Fruit fly (Drosophila melanogaster) whole organism, prepupa: ENCODE measurements around the gene CG5281.

ENCODE experiments used
- CG11762 ChIP-seq: fragments of 200-800 bp; sonication (Bioruptor generic); optimal IDR thresholded peaks from 3 replicates; lab custom pipeline; 2016; ENCODE audit warnings: missing biosample characterization, missing genetic modification characterization; ENCODE audit not compliant: insufficient read depth
- CG15336 ChIP-seq: fragments of 200-800 bp; sonication (Bioruptor generic); IDR thresholded peaks from 2 replicates; pipeline ENCODE4 v1.3.6; 2022; ENCODE audit warnings: missing biosample characterization, missing genetic modification characterization
- CG16779 ChIP-seq: fragments of 200-800 bp; sonication (Bioruptor generic); optimal IDR thresholded peaks from 3 replicates; lab custom pipeline; 2017; ENCODE audit warnings: missing biosample characterization, mild to moderate bottlenecking, missing genetic modification characterization
- CG3032 ChIP-seq: fragments of 200-800 bp; optimal IDR thresholded peaks from 2 replicates; lab custom pipeline; 2019; ENCODE audit warnings: missing biosample characterization, mild to moderate bottlenecking, missing genetic modification characterization, moderate library complexity
- CG32006 ChIP-seq: fragments of 200-800 bp; sonication (Bioruptor generic); optimal IDR thresholded peaks from 3 replicates; lab custom pipeline; 2017; ENCODE audit warnings: missing biosample characterization, mild to moderate bottlenecking, missing genetic modification characterization
- CG4318 ChIP-seq: fragments of 200-800 bp; sonication (Bioruptor generic); optimal IDR thresholded peaks from 3 replicates; lab custom pipeline; 2017; ENCODE audit warnings: missing biosample characterization, mild to moderate bottlenecking, missing genetic modification characterization
- CG6163 ChIP-seq: fragments of 200-800 bp; sonication (Bioruptor generic); IDR thresholded peaks from 3 replicates; pipeline ENCODE4 v1.3.6; 2022; ENCODE audit warnings: missing biosample characterization, missing genetic modification characterization
- CG8119 ChIP-seq: fragments of 200-800 bp; sonication (Bioruptor generic); IDR thresholded peaks from 3 replicates; pipeline ENCODE4 v1.3.6; 2022; ENCODE audit warnings: missing biosample characterization, missing genetic modification characterization
- Eip78C ChIP-seq: fragments of 200-800 bp; sonication (Bioruptor generic); peaks from one replicate; lab custom pipeline; 2016; ENCODE audit warnings: missing biosample characterization, missing genetic modification characterization
- Ets21C ChIP-seq: fragments of 200-800 bp; sonication (Bioruptor generic); optimal IDR thresholded peaks from 3 replicates; lab custom pipeline; 2016; ENCODE audit warnings: missing biosample characterization, missing genetic modification characterization
- Ets96B ChIP-seq: fragments of 200-800 bp; optimal IDR thresholded peaks from 2 replicates; lab custom pipeline; 2019; ENCODE audit warnings: missing biosample characterization, mild to moderate bottlenecking, missing genetic modification characterization, moderate library complexity
- Hr39 ChIP-seq: fragments of 200-800 bp; sonication (Bioruptor generic); optimal IDR thresholded peaks from 2 replicates; lab custom pipeline; 2016; ENCODE audit warnings: missing biosample characterization, missing genetic modification characterization
- Hr4 ChIP-seq: fragments of 200-800 bp; sonication (Bioruptor generic); optimal IDR thresholded peaks from 3 replicates; lab custom pipeline; 2016; ENCODE audit warnings: missing biosample characterization, missing genetic modification characterization
- Lpt ChIP-seq: fragments of 200-800 bp; sonication (Bioruptor generic); optimal IDR thresholded peaks from 3 replicates; lab custom pipeline; 2016; ENCODE audit warnings: missing biosample characterization, missing genetic modification characterization
- OdsH ChIP-seq: fragments of 200-800 bp; sonication (Bioruptor generic); optimal IDR thresholded peaks from 3 replicates; lab custom pipeline; 2016; ENCODE audit warnings: missing biosample characterization, missing genetic modification characterization
- Smox ChIP-seq: fragments of 200-800 bp; sonication (Bioruptor generic); optimal IDR thresholded peaks from 3 replicates; lab custom pipeline; 2016; ENCODE audit warnings: missing biosample characterization, missing genetic modification characterization
- acj6 ChIP-seq: fragments of 200-800 bp; sonication (Bioruptor generic); optimal IDR thresholded peaks from 3 replicates; lab custom pipeline; 2016; ENCODE audit warnings: missing biosample characterization, missing genetic modification characterization
- cyc ChIP-seq: fragments of 200-800 bp; sonication (Bioruptor generic); optimal IDR thresholded peaks from 3 replicates; lab custom pipeline; 2016; ENCODE audit warnings: missing biosample characterization, missing genetic modification characterization
- dac ChIP-seq: fragments of 200-800 bp; sonication (Bioruptor generic); optimal IDR thresholded peaks from 2 replicates; lab custom pipeline; 2017; ENCODE audit warnings: missing biosample characterization, mild to moderate bottlenecking, missing genetic modification characterization
- dsx ChIP-seq: fragments of 200-800 bp; optimal IDR thresholded peaks from 3 replicates; lab custom pipeline; 2019; ENCODE audit warnings: missing biosample characterization, mild to moderate bottlenecking, missing genetic modification characterization, moderate library complexity; ENCODE audit not compliant: poor library complexity, severe bottlenecking
- eg ChIP-seq: fragments of 200-800 bp; sonication (Bioruptor generic); IDR thresholded peaks from 3 replicates; pipeline ENCODE4 v1.3.6; 2022; ENCODE audit warnings: missing biosample characterization, missing genetic modification characterization
- fkh ChIP-seq: fragments of 200-800 bp; sonication (Bioruptor generic); optimal IDR thresholded peaks from 3 replicates; lab custom pipeline; 2017; ENCODE audit warnings: missing biosample characterization, mild to moderate bottlenecking, missing genetic modification characterization, moderate library complexity
- lz ChIP-seq: fragments of 200-800 bp; sonication (Bioruptor generic); optimal IDR thresholded peaks from 3 replicates; lab custom pipeline; 2016; ENCODE audit warnings: missing biosample characterization, missing genetic modification characterization
- net ChIP-seq: fragments of 200-800 bp; sonication (Bioruptor generic); optimal IDR thresholded peaks from 3 replicates; lab custom pipeline; 2016; ENCODE audit warnings: missing biosample characterization, missing genetic modification characterization
- ss ChIP-seq, 2 experiments: fragments of 200-800 bp; sonication (Bioruptor generic); optimal IDR thresholded peaks; 2 replicates in 1 of 2; 3 replicates in 1 of 2; lab custom pipeline; 2017 to 2018; ENCODE audit warnings: mild to moderate bottlenecking in 2 of 2, missing biosample characterization in 2 of 2, missing genetic modification characterization in 2 of 2, moderate library complexity in 1 of 2
- svp ChIP-seq: fragments of 200-800 bp; sonication (Bioruptor generic); peaks from one replicate; lab custom pipeline; 2016; ENCODE audit warnings: missing biosample characterization, missing genetic modification characterization

CG5281 gene

DNA sequence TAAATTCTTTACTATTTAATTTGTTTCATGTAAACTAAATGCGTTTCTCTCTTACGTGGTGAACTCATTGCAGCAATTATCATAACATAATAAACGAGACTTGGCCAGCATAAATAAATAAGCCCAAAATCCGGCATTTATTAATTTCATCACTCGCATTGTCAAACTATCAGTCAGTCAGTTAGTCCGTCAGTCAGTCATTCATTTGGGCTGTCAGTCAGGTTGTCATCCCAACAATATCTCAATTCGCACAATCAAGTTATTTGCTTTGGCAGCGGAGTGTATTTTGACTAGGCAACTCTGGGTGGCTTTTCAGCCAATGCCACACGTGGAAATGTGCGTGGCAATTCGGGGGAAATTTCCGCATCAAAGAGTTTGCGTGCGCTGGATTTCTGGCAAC is 32.2 kb downstream of the CG5281 start:
- TF ChIP-seq CG6163: no peak
- TF ChIP-seq lz (GFP tag; lab: Kevin White, UChicago): no peak
- no peak for TF ChIP-seq Hr39 (GFP tag; lab: Kevin White, UChicago)
- no peak for TF ChIP-seq CG11762 (GFP tag; lab: Kevin White, UChicago)
- TF ChIP-seq, all 60 proteins: peak for 0

- no peak for TF ChIP-seq acj6 (GFP tag; lab: Kevin White, UChicago)
- TF ChIP-seq dac (GFP tag; lab: Kevin White, UChicago): no peak
- peak; percentile 23; the same call in 1 of the 2 replicates for TF ChIP-seq CG15336 (GFP tag; lab: Robert Waterston, UW)
- no peak for TF ChIP-seq dsx
- no peak for TF ChIP-seq Ets96B (tag; lab: Kevin White, UChicago)
- no peak for TF ChIP-seq OdsH
- no peak for TF ChIP-seq CG8119 (GFP tag; lab: Robert Waterston, UW)
- no peak for TF ChIP-seq Smox (GFP tag; lab: Kevin White, UChicago)
- no peak for TF ChIP-seq cyc (GFP tag; lab: Kevin White, UChicago)
- no peak for TF ChIP-seq ss (GFP tag; optimal IDR thresholded peaks at IDR 0.05; lab: Kevin White, UChicago)
- TF ChIP-seq eg (GFP tag; lab: Robert Waterston, UW): 0 out of 3 replicates have a peak, but pooled peaks have one; percentile 13
- no peak for TF ChIP-seq net
- TF ChIP-seq Hr4: peak; percentile 38
- peak; percentile 0 for TF ChIP-seq CG4318 (GFP tag; lab: Kevin White, UChicago)
- TF ChIP-seq Eip78C (GFP tag; lab: Kevin White, UChicago): peak; percentile 68
- TF ChIP-seq CG16779: no peak
- TF ChIP-seq fkh (GFP tag; lab: Kevin White, UChicago): no peak
- TF ChIP-seq svp (GFP tag; lab: Kevin White, UChicago): peak; percentile 14
- TF ChIP-seq CG32006 (GFP tag; lab: Kevin White, UChicago): peak; percentile 41
- TF ChIP-seq Hr39 (GFP tag; lab: Kevin White, UChicago): no peak
Measured at dm6 chr3R:11469745-11470144, 34.1 kb downstream of the CG5281 start.

dm6 chr3R:11483328-11483868 is 47.7 kb downstream of the CG5281 start:
- TF ChIP-seq CG4318 (GFP tag; lab: Kevin White, UChicago): no peak
- no peak for TF ChIP-seq Lpt
- no peak for TF ChIP-seq CG15336 (GFP tag; lab: Robert Waterston, UW)
- TF ChIP-seq Ets21C: no peak
- no peak for TF ChIP-seq CG11762 (GFP tag; lab: Kevin White, UChicago)
- TF ChIP-seq CG3032 (tag; lab: Kevin White, UChicago): no peak
- TF ChIP-seq dsx: no peak
